Worm (Caenorhabditis elegans) whole organism, late embryonic: ENCODE results near the gene srx-104.

Experiments used
- ets-4 ChIP-seq: sonication (generic microtip); optimal IDR thresholded peaks from 2 replicates; lab custom pipeline; 2016; ENCODE audit warnings: missing genetic modification characterization, missing compliant biosample characterization
- madf-2 ChIP-seq: sonication (generic microtip); optimal IDR thresholded peaks from 2 replicates; lab custom pipeline; 2017; ENCODE audit warnings: missing genetic modification characterization, missing compliant biosample characterization
- nhr-232 ChIP-seq: sonication (generic microtip); optimal IDR thresholded peaks from 2 replicates; lab custom pipeline; 2016; ENCODE audit warnings: missing genetic modification characterization, missing compliant biosample characterization
- pag-3 ChIP-seq: sonication (generic microtip); optimal IDR thresholded peaks from 2 replicates; lab custom pipeline; 2016; ENCODE audit warnings: missing compliant biosample characterization, missing genetic modification characterization, borderline replicate concordance
- pha-4 ChIP-seq: fragments of 150-350 bp; optimal IDR thresholded peaks from 2 replicates; lab custom pipeline; 2018; ENCODE audit warnings: missing biosample characterization, missing genetic modification reagents, missing genetic modification characterization
- unc-55 ChIP-seq: sonication (generic microtip); optimal IDR thresholded peaks from 2 replicates; lab custom pipeline; 2017; ENCODE audit warnings: missing biosample characterization, missing genetic modification reagents, missing genetic modification characterization

ce11 chrII:3711047-3711446 lies 11.6 kb upstream of the srx-104 start, which contains the start of gene fbxc-53:
- TF ChIP-seq unc-55 (GFP tag; lab: Kevin White, UChicago), result no peak
- TF ChIP-seq ets-4 (tag; lab: Kevin White, UChicago), result no peak
- no peak for TF ChIP-seq pha-4
- no peak for TF ChIP-seq pag-3 (tag; lab: Kevin White, UChicago)
- TF ChIP-seq madf-2 (tag; lab: Kevin White, UChicago), result no peak
- TF ChIP-seq nhr-232 (tag; lab: Kevin White, UChicago), result no peak
